Worm (Caenorhabditis elegans) whole organism, L1 larva: ENCODE results near the gene fbxc-55.

Experiments
- elt-2 ChIP-seq: sonication (generic microtip); optimal IDR thresholded peaks from 2 replicates; lab custom pipeline; 2016; ENCODE audit warnings: missing genetic modification characterization, mild to moderate bottlenecking, inconsistent platforms, missing compliant biosample characterization, missing genetic modification reagents
- lsy-2 ChIP-seq, 2 experiments: fragments of 150-350 bp; optimal IDR thresholded peaks; 2 replicates each; lab custom pipeline; 2014; ENCODE audit warnings: missing biosample characterization in 2 of 2, missing genetic modification characterization in 2 of 2
- nhr-77 ChIP-seq: fragments of 150-350 bp; optimal IDR thresholded peaks from 2 replicates; lab custom pipeline; 2014; ENCODE audit warnings: missing biosample characterization, missing genetic modification characterization
- skn-1 ChIP-seq: fragments of 150-350 bp; optimal IDR thresholded peaks from 2 replicates; lab custom pipeline; 2014; ENCODE audit warnings: missing biosample characterization, missing genetic modification characterization
- tbx-2 ChIP-seq: sonication (generic microtip); optimal IDR thresholded peaks from 2 replicates; lab custom pipeline; 2016; ENCODE audit warnings: missing genetic modification characterization, missing compliant biosample characterization
- tlp-1 ChIP-seq: fragments of 150-350 bp; optimal IDR thresholded peaks from 2 replicates; lab custom pipeline; 2014; ENCODE audit warnings: missing biosample characterization, missing genetic modification characterization
- zip-4 ChIP-seq: fragments of 200-800 bp; sonication (Bioruptor generic); optimal IDR thresholded peaks from 2 replicates; lab custom pipeline; 2018; ENCODE audit warnings: mild to moderate bottlenecking, missing genetic modification characterization, moderate library complexity, missing compliant biosample characterization

- TF ChIP-seq zip-4 (GFP tag; lab: Kevin White, UChicago) (no peak), nhr-77 (no peak), tlp-1 (tag; lab: Kevin White, UChicago) (no peak), lsy-2 (tag; optimal IDR thresholded peaks at IDR 0.05; lab: Kevin White, UChicago) (no peak), skn-1 (tag; lab: Kevin White, UChicago) (no peak), tbx-2 (no peak), elt-2 (tag; lab: Kevin White, UChicago) (no peak)
Observed at ce11 chrII:3196966-3197365, 27.0 kb upstream of the fbxc-55 start, which contains the start of gene gcy-15.
